Fruit fly (Drosophila melanogaster) whole organism: ENCODE measurements around the gene Obp85a.

Experiments
- CG8478 ChIP-seq: fragments of >200 bp; optimal IDR thresholded peaks from 2 replicates; lab custom pipeline; 2018; ENCODE audit warnings: inconsistent platforms
- Dll ChIP-seq: fragments of >200 bp; optimal IDR thresholded peaks from 2 replicates; lab custom pipeline; 2017
- EcR ChIP-seq, 2 experiments: fragments of >200 bp; optimal IDR thresholded peaks; 2 replicates each; lab custom pipeline; 2017; ENCODE audit warnings: missing biosample characterization in 2 of 2, missing genetic modification characterization in 2 of 2, missing genetic modification reagents in 2 of 2
- pan ChIP-seq: fragments of >200 bp; optimal IDR thresholded peaks from 2 replicates; lab custom pipeline; 2017
- psq ChIP-seq: fragments of >200 bp; optimal IDR thresholded peaks from 2 replicates; lab custom pipeline; 2017
- usp ChIP-seq: fragments of >200 bp; optimal IDR thresholded peaks from 2 replicates; lab custom pipeline; 2017; ENCODE audit warnings: missing biosample characterization, missing genetic modification characterization, mixed read lengths

The Obp85a gene

dm6 chr3R:8420497-8420896 is at the start of gene Obp85a:
TSS of gene Obp85a (minus strand) at chr3R:8420597.
- TF ChIP-seq CG8478 (lab: Kevin White, UChicago) (no peak), pan (lab: Kevin White, UChicago) (no peak)

- no peak for TF ChIP-seq EcR (GFP tag; optimal IDR thresholded peaks at IDR 0.05; lab: Kevin White, UChicago)
- no peak for TF ChIP-seq Dll (lab: Kevin White, UChicago)
- TF ChIP-seq pan (lab: Kevin White, UChicago) = no peak
- TF ChIP-seq CG8478 (lab: Kevin White, UChicago) = no peak
- TF ChIP-seq usp = no peak
- TF ChIP-seq psq (lab: Kevin White, UChicago) = no peak
Measured at dm6 chr3R:8469716-8470393, 49.5 kb upstream of the Obp85a start.

dm6 chr3R:8467819-8468421 is 47.5 kb upstream of the Obp85a start:
- TF ChIP-seq psq (lab: Kevin White, UChicago) = no peak

- TF ChIP-seq pan (lab: Kevin White, UChicago) (no peak), psq (lab: Kevin White, UChicago) (no peak), Dll (lab: Kevin White, UChicago) (no peak), usp (no peak), CG8478 (lab: Kevin White, UChicago) (no peak), EcR (GFP tag; optimal IDR thresholded peaks at IDR 0.05; lab: Kevin White, UChicago) (no peak)
Measured at dm6 chr3R:8463904-8464303, 43.5 kb upstream of the Obp85a start.

dm6 chr3R:8456461-8456860 is 36.1 kb upstream of the Obp85a start:
- TF ChIP-seq pan (lab: Kevin White, UChicago) (no peak), EcR (GFP tag; optimal IDR thresholded peaks at IDR 0.05; lab: Kevin White, UChicago) (no peak), Dll (lab: Kevin White, UChicago) (no peak), psq (lab: Kevin White, UChicago) (no peak), usp (no peak), CG8478 (lab: Kevin White, UChicago) (no peak)

dm6 chr3R:8453344-8453743 is 32.9 kb upstream of the Obp85a start:
- no peak for TF ChIP-seq Dll (lab: Kevin White, UChicago)

- no peak for TF ChIP-seq usp
- TF ChIP-seq Dll (lab: Kevin White, UChicago) = no peak
- TF ChIP-seq pan (lab: Kevin White, UChicago) = no peak
- TF ChIP-seq psq (lab: Kevin White, UChicago) = no peak
- TF ChIP-seq EcR (GFP tag; optimal IDR thresholded peaks at IDR 0.05; lab: Kevin White, UChicago) = no peak
- no peak for TF ChIP-seq CG8478 (lab: Kevin White, UChicago)
Measured at dm6 chr3R:8448943-8449342, 28.5 kb upstream of the Obp85a start.

DNA sequence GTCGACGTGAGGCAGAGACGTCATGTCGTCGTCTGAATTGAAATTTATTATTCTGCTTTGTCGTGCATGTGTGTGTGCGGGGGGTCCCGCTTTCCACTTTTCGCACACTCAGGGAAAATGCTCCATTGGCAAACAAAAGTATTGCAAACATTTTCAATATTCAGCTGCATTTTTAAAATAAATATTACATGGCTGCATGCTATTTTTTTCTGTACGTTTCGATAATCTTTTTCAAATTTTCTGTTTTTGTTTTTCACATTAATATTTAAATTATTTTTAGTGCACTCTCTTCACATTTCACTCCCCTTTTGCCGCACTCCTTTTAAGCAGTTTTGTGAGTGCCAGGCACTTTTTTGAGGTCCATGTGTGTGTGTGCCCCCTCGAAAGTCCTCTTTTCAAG is 25.0 kb upstream of the Obp85a start:
- TF ChIP-seq usp (no peak), EcR (GFP tag; optimal IDR thresholded peaks at IDR 0.05; lab: Kevin White, UChicago) (no peak), Dll (lab: Kevin White, UChicago) (no peak), psq (lab: Kevin White, UChicago) (no peak), CG8478 (lab: Kevin White, UChicago) (no peak), pan (lab: Kevin White, UChicago) (no peak)

dm6 chr3R:8389636-8390035 is 30.8 kb downstream of the Obp85a start:
- TF ChIP-seq usp (no peak), EcR (GFP tag; optimal IDR thresholded peaks at IDR 0.05; lab: Kevin White, UChicago) (no peak), CG8478 (lab: Kevin White, UChicago) (no peak), psq (lab: Kevin White, UChicago) (no peak), pan (lab: Kevin White, UChicago) (no peak), Dll (lab: Kevin White, UChicago) (no peak)
